Worm (Caenorhabditis elegans): ENCODE measurements around the gene che-10.

Gene che-10

ce11 chrII:4604149-4604548 is 34.0 kb downstream of the che-10 start:
- TF ChIP-seq unc-62 (GFP tag; optimal IDR thresholded peaks at IDR 0.05) = no peak

DNA sequence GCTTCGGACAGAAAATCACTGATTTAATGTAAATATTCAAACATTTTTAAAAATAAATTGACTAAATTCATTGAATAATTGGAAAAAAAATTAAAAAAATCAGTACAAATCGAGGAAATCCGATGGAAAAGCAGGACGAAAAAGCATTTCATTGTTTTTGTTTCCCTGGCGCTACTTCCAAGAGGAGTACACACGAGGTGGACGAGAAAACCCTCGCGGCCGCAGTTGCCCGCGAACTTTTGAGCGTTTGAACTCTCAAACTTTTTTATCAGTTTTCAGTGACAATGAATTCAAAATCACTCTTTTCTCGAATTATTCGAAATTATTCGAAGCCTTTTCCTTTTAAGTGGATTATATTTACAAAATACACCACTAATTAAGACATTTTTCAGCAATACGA is 35.1 kb downstream of the che-10 start, which contains the start of gene F35D11.4:
F35D11.4 (plus strand) TSS at position 393 of the 400 bp plus-strand sequence.
- TF ChIP-seq unc-62 (GFP tag; optimal IDR thresholded peaks at IDR 0.05) = no peak

DNA sequence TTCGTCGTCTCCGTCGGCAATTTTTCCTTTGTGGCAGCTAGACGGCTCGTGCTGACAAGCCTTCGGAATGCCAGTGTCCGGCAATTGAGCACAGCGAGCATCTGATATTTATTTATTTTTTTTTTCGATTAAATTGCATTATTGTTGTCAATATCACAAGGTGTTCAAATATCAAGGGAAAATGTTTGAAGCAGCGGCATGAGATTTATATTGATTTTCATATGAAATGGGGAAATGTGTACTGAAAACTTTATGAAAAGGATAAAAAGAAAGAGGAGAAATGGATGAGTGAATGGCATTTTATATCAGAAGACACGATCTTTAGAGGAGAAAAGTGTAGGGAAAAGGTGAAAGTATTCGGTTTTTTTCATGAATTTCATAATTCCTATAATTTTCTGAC is 35.6 kb downstream of the che-10 start, which contains the start of gene coa-3:
coa-3 (minus strand) TSS at position 101 of the 400 bp plus-strand sequence.
- no peak for TF ChIP-seq unc-62 (GFP tag; optimal IDR thresholded peaks at IDR 0.05)

DNA sequence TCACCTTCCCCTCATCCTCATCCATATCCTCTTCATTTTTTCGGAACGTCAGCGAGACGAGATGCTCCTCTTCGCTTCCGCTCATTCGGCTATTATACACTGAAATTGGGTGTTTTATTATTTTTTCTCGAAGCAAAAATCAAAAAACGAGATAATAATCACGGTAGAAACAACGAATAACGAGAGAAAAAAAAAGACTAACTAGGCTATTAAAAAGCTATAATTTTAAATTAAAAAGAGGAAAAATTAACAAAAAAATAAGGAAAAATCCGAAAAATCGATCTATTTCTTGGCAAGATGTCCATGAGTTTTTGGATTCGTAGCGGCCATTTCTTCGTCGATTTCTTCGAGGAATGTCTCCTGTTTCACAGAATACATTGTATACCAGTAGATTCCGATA is 36.9 kb downstream of the che-10 start, which contains the start of gene ipla-1:
ipla-1 (minus strand) TSS at position 101 of the 400 bp plus-strand sequence.
- TF ChIP-seq unc-62 (GFP tag; optimal IDR thresholded peaks at IDR 0.05) = no peak

DNA sequence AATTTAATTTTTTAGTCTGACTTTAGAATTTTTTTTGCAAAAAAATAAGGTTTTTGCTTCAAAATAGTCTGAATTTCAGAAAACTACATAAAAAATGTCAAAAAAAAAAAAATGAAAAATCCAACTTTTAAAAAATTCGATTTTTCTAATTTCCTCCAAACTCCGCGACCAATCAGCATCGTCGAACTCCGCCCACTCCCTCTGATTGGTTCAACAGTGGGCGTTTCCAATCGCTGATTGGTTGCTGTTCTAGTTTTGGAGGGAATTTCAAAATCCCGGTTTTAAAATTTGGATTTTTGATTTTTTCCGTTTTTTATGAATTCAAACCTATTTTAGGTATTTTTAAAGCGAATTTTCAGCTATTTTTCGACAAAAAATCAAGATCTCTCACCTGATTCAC is 37.3 kb downstream of the che-10 start:
- TF ChIP-seq unc-62 (GFP tag; optimal IDR thresholded peaks at IDR 0.05) = no peak

- no peak for TF ChIP-seq unc-62 (GFP tag; optimal IDR thresholded peaks at IDR 0.05)
Measured at ce11 chrII:4600276-4600675, 37.9 kb downstream of the che-10 start.

DNA sequence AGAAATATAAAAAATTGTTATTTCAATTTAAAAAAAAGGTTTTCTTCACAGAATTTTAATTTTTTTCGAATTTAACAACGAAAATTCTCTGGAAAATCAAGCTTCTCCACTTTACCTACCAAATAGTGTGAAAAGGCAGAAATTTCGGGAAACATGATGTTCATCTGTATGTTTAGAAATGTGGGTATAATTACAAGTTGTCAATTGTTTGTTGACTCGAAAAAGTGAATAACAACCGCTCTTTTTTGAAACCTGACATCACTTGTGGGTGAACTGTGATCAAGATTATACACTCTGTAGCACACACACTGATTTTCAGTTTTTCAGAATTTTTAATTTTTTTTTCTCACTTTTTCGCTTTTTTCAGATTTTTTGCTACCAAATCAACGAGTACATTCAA is 38.3 kb downstream of the che-10 start:
- TF ChIP-seq unc-62 (GFP tag; optimal IDR thresholded peaks at IDR 0.05) = no peak

DNA sequence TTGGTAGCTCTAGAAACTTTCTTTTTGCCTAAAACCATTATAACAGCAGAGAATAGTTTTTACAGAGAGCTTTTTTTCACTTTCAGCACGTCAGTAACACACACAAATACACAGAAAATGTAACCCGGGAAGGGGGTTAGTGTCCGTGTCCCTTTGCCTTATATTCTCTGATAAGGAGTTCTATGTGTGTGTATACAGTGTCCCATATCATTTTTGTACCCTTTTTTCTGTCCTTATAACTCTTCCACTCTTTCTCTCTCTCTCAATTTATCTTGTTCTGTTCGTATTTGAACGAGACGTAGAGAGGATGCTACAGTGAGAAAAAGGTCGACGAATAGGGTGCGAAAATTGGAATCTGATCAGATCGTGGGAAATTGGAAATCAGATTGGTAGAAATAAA is 39.3 kb downstream of the che-10 start:
- no peak for TF ChIP-seq unc-62 (GFP tag; optimal IDR thresholded peaks at IDR 0.05)

- no peak for TF ChIP-seq unc-62 (GFP tag; optimal IDR thresholded peaks at IDR 0.05)
Measured at ce11 chrII:4597441-4597840, 40.7 kb downstream of the che-10 start.

DNA sequence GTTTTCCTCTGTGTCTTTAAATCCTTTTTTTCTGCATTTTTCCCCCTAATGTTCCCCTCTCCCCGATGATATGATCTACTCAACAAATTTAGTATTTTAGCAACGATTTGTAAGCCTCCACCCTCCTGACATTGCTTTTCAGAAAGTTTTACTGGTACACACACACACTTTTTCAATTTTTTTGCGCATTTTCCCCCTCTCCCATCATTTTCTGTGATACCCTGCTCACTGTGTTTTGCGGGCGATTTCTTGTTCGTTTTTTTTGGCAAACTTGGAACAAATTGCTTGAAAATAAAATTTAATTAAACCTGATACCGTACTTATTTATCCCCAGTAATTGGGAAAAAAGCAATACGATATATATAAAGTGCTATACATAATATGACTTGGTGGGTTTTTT is 47.5 kb downstream of the che-10 start:
- no peak for TF ChIP-seq unc-62 (GFP tag; optimal IDR thresholded peaks at IDR 0.05)

DNA sequence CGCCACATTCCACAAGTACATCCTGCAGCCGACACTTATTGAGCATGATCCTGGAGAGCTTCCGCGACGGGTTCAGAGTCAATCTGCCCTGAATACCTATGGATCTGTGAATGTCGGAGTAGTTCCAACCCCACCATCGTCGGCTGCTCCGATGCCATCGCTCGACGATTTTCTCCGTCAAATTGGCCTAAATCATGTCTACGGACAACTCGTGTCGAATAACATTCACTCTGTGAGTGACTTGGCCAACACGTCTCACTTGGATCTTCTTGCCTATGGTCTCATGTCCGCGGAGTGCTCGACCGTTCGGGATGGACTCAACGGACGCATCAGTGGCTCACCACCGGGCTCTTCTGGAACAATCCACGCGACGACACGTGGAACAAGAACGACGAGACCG is 48.1 kb downstream of the che-10 start:
- no peak for TF ChIP-seq unc-62 (GFP tag; optimal IDR thresholded peaks at IDR 0.05)

ce11 chrII:4585327-4585726 is 52.8 kb downstream of the che-10 start:
- TF ChIP-seq unc-62 (GFP tag; optimal IDR thresholded peaks at IDR 0.05) = no peak

ce11 chrII:4584313-4584712 is 53.8 kb downstream of the che-10 start:
- TF ChIP-seq unc-62 (GFP tag; optimal IDR thresholded peaks at IDR 0.05) = no peak

DNA sequence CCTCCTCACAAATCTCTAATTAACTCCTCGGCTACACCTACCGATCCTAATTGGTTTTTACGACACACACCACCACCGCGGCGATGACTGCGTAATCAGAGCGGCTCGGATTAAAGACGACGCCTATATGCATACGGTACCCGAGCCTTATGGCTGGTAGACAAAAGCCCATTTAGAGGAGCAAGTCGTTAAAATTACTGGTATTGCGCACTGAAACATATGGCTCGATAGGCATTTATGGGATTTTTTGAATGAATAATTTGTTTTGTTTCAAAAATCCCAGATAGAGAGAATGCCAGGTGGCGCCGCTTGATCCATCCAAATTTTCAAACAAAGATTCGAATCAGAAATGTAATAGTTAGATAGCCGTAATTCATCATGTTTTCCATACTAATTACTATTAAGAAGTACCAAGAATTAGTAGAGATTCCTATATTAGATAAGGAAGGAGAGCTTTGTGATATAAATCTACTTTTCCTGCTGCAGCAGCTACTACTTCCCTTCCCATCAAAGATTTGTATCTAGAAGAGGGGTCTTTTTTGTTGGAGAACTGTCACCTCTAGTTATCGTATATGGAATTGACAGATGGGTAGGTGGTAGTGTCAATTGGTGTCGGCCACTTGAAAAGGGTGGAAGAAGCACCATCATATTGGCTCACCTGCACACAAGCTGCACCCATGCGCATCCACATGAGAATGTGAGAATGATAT is 54.8 kb downstream of the che-10 start:
- no peak for TF ChIP-seq unc-62 (GFP tag; optimal IDR thresholded peaks at IDR 0.05)

ce11 chrII:4581090-4581489 is 57.1 kb downstream of the che-10 start:
- TF ChIP-seq unc-62 (GFP tag; optimal IDR thresholded peaks at IDR 0.05) = no peak

ce11 chrII:4579920-4580474 is 58.1 kb downstream of the che-10 start:
- TF ChIP-seq unc-62 (GFP tag; optimal IDR thresholded peaks at IDR 0.05) = no peak

DNA sequence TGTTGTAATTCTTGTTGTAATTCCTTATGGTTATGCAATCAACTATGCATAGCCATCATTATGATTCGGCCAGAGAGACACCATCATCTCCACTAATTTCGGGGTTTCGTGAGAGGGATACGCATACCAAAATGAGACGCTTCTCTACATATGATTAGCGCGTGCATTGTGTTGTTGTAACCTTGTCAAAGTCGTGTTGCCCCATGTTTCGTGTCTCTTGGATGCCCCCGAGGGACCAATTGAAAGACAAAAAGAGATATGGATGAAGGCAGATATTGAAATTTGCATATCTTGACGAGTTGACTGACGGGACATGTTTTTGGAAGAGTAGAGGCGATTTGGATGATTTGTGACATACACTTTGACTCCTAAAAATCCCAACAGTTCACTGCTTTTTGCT is 58.8 kb downstream of the che-10 start:
- no peak for TF ChIP-seq unc-62 (GFP tag; optimal IDR thresholded peaks at IDR 0.05)

Measured in whole organism, dauer.